Worm (Caenorhabditis elegans) whole organism, L4 larva: Measurements from ENCODE around the gene C17G1.5.

Experiments used
- D1046.2 ChIP-seq: fragments of 200-800 bp; sonication (Bioruptor generic); IDR thresholded peaks from 2 replicates; pipeline ENCODE4 v1.3.6; 2022; ENCODE audit warnings: missing genetic modification characterization, missing compliant biosample characterization
- Y105C5A.15 ChIP-seq: fragments of 200-800 bp; sonication (Bioruptor generic); IDR thresholded peaks from 2 replicates; pipeline ENCODE4 v1.3.6; 2022; ENCODE audit warnings: missing genetic modification characterization, missing compliant biosample characterization
- Y48G9A.11 ChIP-seq: fragments of 200-800 bp; sonication (Bioruptor generic); IDR thresholded peaks from 2 replicates; pipeline ENCODE4 v1.3.6; 2022; ENCODE audit warnings: missing genetic modification reagents, missing genetic modification characterization, missing compliant biosample characterization
- aha-1 ChIP-seq: fragments of 150-350 bp; peaks from one replicate; lab custom pipeline; 2014; ENCODE audit warnings: missing biosample characterization, missing genetic modification characterization
- ceh-82 ChIP-seq: sonication (generic microtip); optimal IDR thresholded peaks from 2 replicates; lab custom pipeline; 2017; ENCODE audit warnings: missing biosample characterization, missing genetic modification characterization
- daf-12 ChIP-seq: fragments of 150-350 bp; optimal IDR thresholded peaks from 2 replicates; lab custom pipeline; 2014; ENCODE audit warnings: missing biosample characterization, missing genetic modification reagents, missing genetic modification characterization
- daf-16 ChIP-seq, 3 experiments: sonication (generic microtip); optimal IDR thresholded peaks; 2 replicates each; lab custom pipeline; 2016 to 2017; ENCODE audit warnings: missing genetic modification characterization in 3 of 3, missing genetic modification reagents in 3 of 3, mild to moderate bottlenecking in 2 of 3, missing compliant biosample characterization in 2 of 3, missing biosample characterization in 1 of 3, moderate library complexity in 1 of 3
- dmd-6 ChIP-seq: fragments of 200-800 bp; sonication (Bioruptor generic); IDR thresholded peaks from 2 replicates; pipeline ENCODE4 v1.3.6; 2022; ENCODE audit warnings: missing genetic modification reagents, missing genetic modification characterization, missing compliant biosample characterization
- dpl-1 ChIP-seq: fragments of 150-350 bp; optimal IDR thresholded peaks from 2 replicates; lab custom pipeline; 2014; ENCODE audit warnings: missing biosample characterization, missing genetic modification reagents, missing genetic modification characterization
- fos-1 ChIP-seq: fragments of 150-350 bp; optimal IDR thresholded peaks from 2 replicates; lab custom pipeline; 2014; ENCODE audit warnings: missing biosample characterization, missing genetic modification characterization
- hif-1 ChIP-seq, 2 experiments: sonication (generic microtip); optimal IDR thresholded peaks; 2 replicates each; lab custom pipeline; 2016 to 2017; ENCODE audit warnings: missing compliant biosample characterization in 2 of 2, missing genetic modification characterization in 2 of 2, missing genetic modification reagents in 2 of 2, missing genotype in 2 of 2, mild to moderate bottlenecking in 1 of 2
- hlh-11 ChIP-seq: fragments of 200-800 bp; sonication (Bioruptor generic); optimal IDR thresholded peaks from 2 replicates; lab custom pipeline; 2018; ENCODE audit warnings: mild to moderate bottlenecking, missing genetic modification characterization, missing compliant biosample characterization
- hlh-30 ChIP-seq: sonication (generic microtip); optimal IDR thresholded peaks from 2 replicates; lab custom pipeline; 2017; ENCODE audit warnings: antibody characterized with exemption, mild to moderate bottlenecking, missing genetic modification characterization, missing compliant biosample characterization; ENCODE audit not compliant: insufficient read depth
- hmg-1.1 ChIP-seq: fragments of 200-800 bp; sonication (Bioruptor generic); IDR thresholded peaks from 2 replicates; pipeline ENCODE4 v1.3.6; 2022; ENCODE audit warnings: missing genetic modification reagents, missing genetic modification characterization, missing compliant biosample characterization
- lir-3 ChIP-seq: sonication (generic microtip); optimal IDR thresholded peaks from 2 replicates; lab custom pipeline; 2016; ENCODE audit warnings: mild to moderate bottlenecking, missing genetic modification characterization, missing compliant biosample characterization
- madf-5 ChIP-seq, 2 experiments: fragments of 200-800 bp; sonication (Bioruptor generic); IDR thresholded peaks; 2 replicates each; pipeline ENCODE4 v1.3.6; 2022; ENCODE audit warnings: missing compliant biosample characterization in 2 of 2, missing genetic modification characterization in 2 of 2
- mdl-1 ChIP-seq, 2 experiments: fragments of 150-350 bp in 1 of 2; sonication (generic microtip) in 1 of 2; optimal IDR thresholded peaks; 2 replicates each; lab custom pipeline; 2014 to 2017; ENCODE audit warnings: missing biosample characterization in 2 of 2, missing genetic modification characterization in 2 of 2
- mdt-29 ChIP-seq: fragments of 200-800 bp; sonication (Bioruptor generic); IDR thresholded peaks from 2 replicates; pipeline ENCODE4 v1.3.6; 2022; ENCODE audit warnings: missing genetic modification reagents, missing genetic modification characterization, missing compliant biosample characterization
- mep-1 ChIP-seq: fragments of 150-350 bp; sonication (generic microtip); optimal IDR thresholded peaks from 3 replicates; lab custom pipeline; 2014; ENCODE audit warnings: missing biosample characterization, missing genetic modification characterization
- mes-2 ChIP-seq: sonication (generic microtip); optimal IDR thresholded peaks from 2 replicates; lab custom pipeline; 2016; ENCODE audit warnings: missing genotype, mild to moderate bottlenecking, missing genetic modification characterization, missing compliant biosample characterization; ENCODE audit not compliant: poor library complexity, severe bottlenecking
- mxl-3 ChIP-seq: fragments of 200-800 bp; sonication (Bioruptor generic); optimal IDR thresholded peaks from 2 replicates; lab custom pipeline; 2018; ENCODE audit warnings: mild to moderate bottlenecking, missing genetic modification characterization, missing compliant biosample characterization
- nhr-10 ChIP-seq: fragments of 150-350 bp; optimal IDR thresholded peaks from 2 replicates; lab custom pipeline; 2014; ENCODE audit warnings: missing biosample characterization, missing genetic modification characterization
- nhr-11 ChIP-seq: fragments of 150-350 bp; optimal IDR thresholded peaks from 2 replicates; lab custom pipeline; 2014; ENCODE audit warnings: missing biosample characterization, missing genetic modification characterization
- nhr-28 ChIP-seq: fragments of 150-350 bp; optimal IDR thresholded peaks from 2 replicates; lab custom pipeline; 2014; ENCODE audit warnings: missing biosample characterization, missing genetic modification characterization
- nhr-42 ChIP-seq: fragments of 200-800 bp; sonication (Bioruptor generic); IDR thresholded peaks from 2 replicates; pipeline ENCODE4 v1.3.6; 2022; ENCODE audit warnings: missing genetic modification characterization, missing compliant biosample characterization
- nhr-6 ChIP-seq: fragments of 150-350 bp; optimal IDR thresholded peaks from 2 replicates; lab custom pipeline; 2014; ENCODE audit warnings: missing biosample characterization, missing genetic modification characterization
- pha-4 ChIP-seq, 2 experiments: fragments of 150-350 bp in 1 of 2; fragments of 200-800 bp in 1 of 2; sonication (Bioruptor generic) in 1 of 2; IDR thresholded peaks in 1 of 2; optimal IDR thresholded peaks in 1 of 2; 2 replicates each; pipeline versions ENCODE4 v1.3.6 to Lab custom; 2014 to 2022; ENCODE audit warnings: missing genetic modification characterization in 2 of 2, missing genetic modification reagents in 2 of 2, missing biosample characterization in 1 of 2, missing compliant biosample characterization in 1 of 2
- skn-1 ChIP-seq: fragments of 150-350 bp; optimal IDR thresholded peaks from 2 replicates; lab custom pipeline; 2014; ENCODE audit warnings: missing biosample characterization, missing genetic modification characterization
- snpc-1.2 ChIP-seq: fragments of 200-800 bp; sonication (Bioruptor generic); IDR thresholded peaks from 2 replicates; pipeline ENCODE4 v1.3.6; 2022; ENCODE audit warnings: missing genetic modification reagents, missing genetic modification characterization, missing compliant biosample characterization
- unc-39 ChIP-seq: sonication (generic microtip); optimal IDR thresholded peaks from 2 replicates; lab custom pipeline; 2017; ENCODE audit warnings: missing biosample characterization, missing genetic modification characterization
- unc-62 ChIP-seq, 3 experiments: fragments of 150-350 bp in 1 of 3; sonication (generic microtip); optimal IDR thresholded peaks in 2 of 3; peaks in 1 of 3; 1 replicate in 1 of 3; 2 replicates in 2 of 3; lab custom pipeline; 2014 to 2017; ENCODE audit warnings: missing biosample characterization in 3 of 3, missing genetic modification characterization in 3 of 3, missing genetic modification reagents in 3 of 3, missing genotype in 1 of 3

The C17G1.5 gene

ce11 chrX:9938091-9938490, 511 bp upstream of the C17G1.5 start:
- TF ChIP-seq hif-1 (tag; optimal IDR thresholded peaks at IDR 0.05; lab: Kevin White, UChicago) (no peak), hlh-11 (tag; lab: Kevin White, UChicago) (peak; percentile 29), hlh-30 (tag; lab: Kevin White, UChicago) (peak; percentile 11)

- TF ChIP-seq lir-3 (tag; lab: Kevin White, UChicago) (no peak), daf-16 (GFP tag; optimal IDR thresholded peaks at IDR 0.05; lab: Kevin White, UChicago) (no peak), daf-16 (tag; optimal IDR thresholded peaks at IDR 0.05; lab: Kevin White, UChicago) (peak; percentile 36), pha-4 (GFP tag; IDR thresholded peaks at IDR 0.05; lab: Robert Waterston, UW) (no peak), pha-4 (tag; optimal IDR thresholded peaks at IDR 0.05; lab: Kevin White, UChicago) (peak; percentile 82), nhr-6 (tag; lab: Kevin White, UChicago) (peak; percentile 66)
- TF ChIP-seq, all 104 proteins: peak for 3
These were observed 1.9 kb downstream of the C17G1.5 start for ce11 chrX:9940524-9940923.

ce11 chrX:9941379-9941778, 2.8 kb downstream of the C17G1.5 start:
- TF ChIP-seq madf-5 (GFP tag; IDR thresholded peaks at IDR 0.05; lab: Robert Waterston, UW) (no peak), unc-62 (GFP tag; optimal IDR thresholded peaks at IDR 0.05 in 1 of 2; lab: Kevin White, UChicago) (no peak), unc-62 (tag; optimal IDR thresholded peaks at IDR 0.05; lab: Kevin White, UChicago) (no peak), Y48G9A.11 (no peak), nhr-10 (no peak), snpc-1.2 (GFP tag; lab: Robert Waterston, UW) (no peak), skn-1 (tag; lab: Kevin White, UChicago) (no peak), hmg-1.1 (no peak), aha-1 (peak; percentile 85), mxl-3 (GFP tag; lab: Kevin White, UChicago) (peak; percentile 8), mes-2 (peak; percentile 13), dpl-1 (GFP tag; lab: Kevin White, UChicago) (no peak)

DNA sequence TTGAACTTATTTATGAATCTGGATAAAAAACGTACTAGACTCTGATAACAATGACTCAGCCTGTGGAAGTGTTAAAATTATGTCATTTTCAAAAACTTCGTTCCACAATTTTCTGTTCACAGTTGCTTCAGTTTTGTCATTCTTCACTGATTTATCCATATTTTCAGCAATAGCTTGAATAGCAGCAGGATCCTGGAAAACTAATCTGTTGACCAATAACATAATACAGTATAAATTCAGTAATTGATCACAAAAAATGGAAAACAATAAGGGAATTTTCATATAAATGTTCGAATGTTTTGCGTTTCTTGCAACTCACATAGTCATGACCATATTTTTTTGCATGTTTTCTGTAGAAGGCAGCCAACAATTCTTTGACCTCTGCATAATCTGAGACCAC, 9.9 kb downstream of the C17G1.5 start:
- TF ChIP-seq unc-62 (GFP tag; optimal IDR thresholded peaks at IDR 0.05 in 1 of 2; lab: Kevin White, UChicago), result peak in 1 of 2 experiments; percentile 96
- TF ChIP-seq unc-62 (tag; optimal IDR thresholded peaks at IDR 0.05; lab: Kevin White, UChicago), result no peak
- TF ChIP-seq mdl-1 (tag; optimal IDR thresholded peaks at IDR 0.05; lab: Kevin White, UChicago), result no peak
- no peak for TF ChIP-seq nhr-42 (GFP tag; lab: Robert Waterston, UW)
- TF ChIP-seq Y105C5A.15 (GFP tag; lab: Robert Waterston, UW), result no peak
- TF ChIP-seq mdt-29 (GFP tag; lab: Robert Waterston, UW), result no peak
- no peak for TF ChIP-seq D1046.2 (GFP tag; lab: Robert Waterston, UW)
- TF ChIP-seq unc-39, result no peak

ce11 chrX:9948963-9949362, 10.4 kb downstream of the C17G1.5 start, which contains the start of gene nas-37:
TSS of gene nas-37 (minus strand) at chrX:9949063.
- no peak for TF ChIP-seq dmd-6 (GFP tag; lab: Robert Waterston, UW)
- TF ChIP-seq Y105C5A.15 (GFP tag; lab: Robert Waterston, UW), result no peak
- TF ChIP-seq ceh-82 (tag; lab: Kevin White, UChicago), result no peak

- TF ChIP-seq fos-1 (tag; lab: Kevin White, UChicago), result no peak
- no peak for TF ChIP-seq Y48G9A.11
- TF ChIP-seq mep-1 (tag; lab: Kevin White, UChicago), result no peak
- peak; percentile 28 for TF ChIP-seq nhr-28
- peak in 1 of 2 experiments; percentile 80 for TF ChIP-seq daf-16 (GFP tag; optimal IDR thresholded peaks at IDR 0.05; lab: Kevin White, UChicago)
- TF ChIP-seq daf-16 (tag; optimal IDR thresholded peaks at IDR 0.05; lab: Kevin White, UChicago), result no peak
- TF ChIP-seq mxl-3 (GFP tag; lab: Kevin White, UChicago), result peak; percentile 35
- TF ChIP-seq daf-12, result no peak
- TF ChIP-seq hlh-11 (tag; lab: Kevin White, UChicago), result peak; percentile 23
- TF ChIP-seq nhr-11, result peak; percentile 24
- TF ChIP-seq, all 104 proteins: peak for 5
These were observed 16.0 kb downstream of the C17G1.5 start, which contains the start of gene cysl-1 for ce11 chrX:9954483-9955041. TSS of gene cysl-1 (minus strand) at chrX:9954533.
